Worm (Caenorhabditis elegans): Measurements from ENCODE around the gene srg-58.

The srg-58 gene

DNA sequence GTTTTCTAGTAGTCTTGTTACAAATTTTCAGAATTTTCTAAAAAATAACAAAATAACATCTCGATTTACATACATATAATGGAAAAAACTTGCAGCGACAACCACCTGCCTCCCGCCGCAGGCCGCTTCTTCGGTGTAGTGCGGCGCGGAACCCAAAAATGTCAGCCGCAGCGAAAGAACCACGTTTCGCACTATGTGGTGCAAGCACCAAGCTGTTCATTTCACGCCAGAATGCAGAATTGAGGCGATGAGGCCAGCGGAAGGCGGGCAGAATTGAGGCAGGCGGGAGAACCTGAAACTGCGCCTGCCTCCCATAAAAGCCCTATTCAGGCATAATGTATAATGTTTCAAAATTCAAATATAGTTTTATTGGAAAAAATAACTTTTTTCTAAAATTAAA is 2.1 kb upstream of the srg-58 start:
- TF ChIP-seq tbx-11 (GFP tag; IDR thresholded peaks at IDR 0.05) = 0 out of 2 replicates have a peak, but pooled peaks have one; percentile 35
- no peak for TF ChIP-seq hmg-4 (GFP tag; optimal IDR thresholded peaks at IDR 0.05)

DNA sequence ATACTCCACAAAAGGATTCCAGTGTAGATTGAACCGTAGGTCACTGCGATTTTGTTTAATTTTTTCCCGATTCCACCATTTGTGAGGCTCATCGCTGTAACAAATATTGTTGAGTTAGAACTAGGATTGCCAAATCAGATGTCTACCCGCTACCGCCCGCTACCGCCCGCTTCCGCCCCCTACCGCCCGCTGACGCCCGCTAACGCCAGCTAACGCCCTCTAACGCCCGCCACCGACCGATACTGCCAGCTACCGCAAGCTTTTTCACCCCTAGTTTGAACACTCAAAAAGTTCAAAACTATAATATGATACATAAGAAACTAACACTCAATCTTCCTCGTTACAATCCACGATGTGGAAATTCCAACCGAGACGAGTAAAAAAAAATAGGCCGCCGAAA is 919 bp downstream of the srg-58 start:
- TF ChIP-seq aly-1 (tag; optimal IDR thresholded peaks at IDR 0.05) = no peak
- TF ChIP-seq ets-7 (tag; optimal IDR thresholded peaks at IDR 0.05) = no peak
- no peak for TF ChIP-seq tbx-11 (GFP tag; IDR thresholded peaks at IDR 0.05)
- TF ChIP-seq ama-1 (optimal IDR thresholded peaks at IDR 0.05) = no peak
- TF ChIP-seq scrt-1 (GFP tag; IDR thresholded peaks at IDR 0.05) = no peak

DNA sequence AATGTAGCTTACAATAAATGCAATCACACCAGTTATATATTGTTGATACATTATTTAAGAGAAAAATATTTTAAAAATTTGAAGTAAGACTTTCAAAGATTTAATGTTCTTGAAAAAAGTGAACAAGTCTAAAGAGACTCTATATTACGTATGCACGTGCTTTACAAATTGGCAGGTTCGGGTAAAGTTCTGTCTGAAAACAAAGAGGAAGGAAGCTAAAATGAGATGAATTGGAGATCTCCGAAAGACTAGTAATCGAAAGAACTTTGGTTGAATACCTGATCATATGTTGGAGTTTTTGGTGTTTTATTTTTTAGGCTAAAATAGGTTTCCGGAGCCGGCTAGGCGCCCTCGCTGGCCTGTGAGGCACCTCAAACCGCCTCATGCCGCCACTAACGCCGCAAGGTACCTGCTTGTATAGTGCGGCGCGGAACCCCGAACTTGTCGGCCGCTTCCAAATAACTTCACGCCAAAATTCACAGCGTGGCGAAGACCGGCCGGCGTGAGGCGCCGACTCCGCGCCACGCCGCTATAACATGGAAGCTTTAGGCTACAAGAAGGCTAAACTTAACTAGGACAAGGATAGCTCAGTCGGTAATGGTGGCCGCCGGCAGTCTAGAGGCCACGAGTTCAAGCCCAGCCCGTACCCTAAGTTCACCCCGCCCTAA is 2.0 kb downstream of the srg-58 start, which contains the start of gene srx-28:
srx-28 (minus strand) TSS at position 51 of the 668 bp plus-strand sequence.
- no peak for TF ChIP-seq hmbx-1 (tag; optimal IDR thresholded peaks at IDR 0.05)
- TF ChIP-seq tra-4 (tag; optimal IDR thresholded peaks at IDR 0.05) = no peak
- TF ChIP-seq flt-1 (GFP tag; IDR thresholded peaks at IDR 0.05) = no peak
- no peak for TF ChIP-seq ceh-36 (tag; optimal IDR thresholded peaks at IDR 0.05)
- TF ChIP-seq hmg-4 (GFP tag; optimal IDR thresholded peaks at IDR 0.05) = no peak
- no peak for TF ChIP-seq B0310.2 (tag; optimal IDR thresholded peaks at IDR 0.05)
- no peak for TF ChIP-seq tbx-37 (GFP tag; conservative IDR thresholded peaks at IDR 0.05)
- TF ChIP-seq F13C5.2 (tag; optimal IDR thresholded peaks at IDR 0.05) = no peak
- no peak for TF ChIP-seq ceh-13 (GFP tag; optimal IDR thresholded peaks at IDR 0.05)
- TF ChIP-seq ama-1 (optimal IDR thresholded peaks at IDR 0.05) = no peak
- TF ChIP-seq pes-1 (GFP tag; IDR thresholded peaks at IDR 0.05) = no peak
- no peak for TF ChIP-seq sea-1 (GFP tag; conservative IDR thresholded peaks at IDR 0.05)
- no peak for TF ChIP-seq tbx-11 (GFP tag; IDR thresholded peaks at IDR 0.05)
- no peak for TF ChIP-seq ets-7 (tag; optimal IDR thresholded peaks at IDR 0.05)
- TF ChIP-seq aly-1 (tag; optimal IDR thresholded peaks at IDR 0.05) = no peak
- TF ChIP-seq scrt-1 (GFP tag; IDR thresholded peaks at IDR 0.05) = no peak

DNA sequence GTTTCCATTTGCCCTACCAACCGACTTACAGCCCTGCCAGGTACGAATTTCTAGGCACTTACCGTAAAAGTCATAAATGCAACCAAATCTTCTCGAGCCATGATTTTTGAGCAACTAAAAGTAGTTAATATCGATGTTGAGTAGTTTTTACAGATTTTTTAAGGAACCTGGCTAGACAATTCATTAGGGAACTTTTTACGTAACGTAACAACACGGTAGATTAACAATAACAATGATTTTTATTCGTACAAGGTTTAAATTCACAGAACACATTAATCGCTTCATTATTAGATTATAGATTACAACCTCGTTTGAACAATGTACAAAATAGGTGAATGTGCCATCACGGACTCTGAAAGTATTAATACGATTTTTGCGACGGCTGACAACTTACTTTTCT is 6.3 kb downstream of the srg-58 start, which contains the start of gene srx-26:
srx-26 (minus strand) TSS at position 101 of the 400 bp plus-strand sequence.
- TF ChIP-seq aly-1 (tag; optimal IDR thresholded peaks at IDR 0.05) = no peak
- no peak for TF ChIP-seq tbx-11 (GFP tag; IDR thresholded peaks at IDR 0.05)
- TF ChIP-seq hmg-4 (GFP tag; optimal IDR thresholded peaks at IDR 0.05) = no peak
- no peak for TF ChIP-seq tbx-37 (GFP tag; conservative IDR thresholded peaks at IDR 0.05)
- TF ChIP-seq flt-1 (GFP tag; IDR thresholded peaks at IDR 0.05) = no peak
- TF ChIP-seq B0310.2 (tag; optimal IDR thresholded peaks at IDR 0.05) = no peak
- no peak for TF ChIP-seq scrt-1 (GFP tag; IDR thresholded peaks at IDR 0.05)
- no peak for TF ChIP-seq ceh-13 (GFP tag; optimal IDR thresholded peaks at IDR 0.05)
- TF ChIP-seq tra-4 (tag; optimal IDR thresholded peaks at IDR 0.05) = no peak
- TF ChIP-seq ets-7 (tag; optimal IDR thresholded peaks at IDR 0.05) = no peak
- no peak for TF ChIP-seq pes-1 (GFP tag; IDR thresholded peaks at IDR 0.05)
- no peak for TF ChIP-seq ama-1 (optimal IDR thresholded peaks at IDR 0.05)

DNA sequence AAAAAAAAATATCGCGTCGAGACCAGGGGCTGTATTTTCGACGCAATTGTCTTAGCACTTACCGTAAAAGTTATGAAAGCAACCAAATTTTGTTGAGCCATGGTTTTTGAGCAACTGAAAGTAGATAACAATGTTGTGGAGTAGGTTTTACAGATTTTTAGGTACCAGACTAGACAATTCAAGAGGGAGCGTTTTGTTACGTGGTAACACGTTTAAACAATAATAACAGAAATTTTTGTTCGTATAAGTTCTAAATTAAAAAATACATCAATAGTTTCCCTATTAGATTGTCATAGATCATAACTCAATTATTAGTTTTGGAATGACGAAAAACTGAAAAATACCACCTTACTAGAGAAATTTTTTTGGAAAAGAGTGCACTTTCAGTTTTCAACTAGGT is 9.3 kb downstream of the srg-58 start, which contains the start of gene srx-24:
srx-24 (minus strand) TSS at position 101 of the 400 bp plus-strand sequence.
- TF ChIP-seq ceh-36 (tag; optimal IDR thresholded peaks at IDR 0.05) (no peak), B0310.2 (tag; optimal IDR thresholded peaks at IDR 0.05) (no peak), ets-7 (tag; optimal IDR thresholded peaks at IDR 0.05) (no peak), F13C5.2 (tag; optimal IDR thresholded peaks at IDR 0.05) (no peak), tbx-11 (GFP tag; IDR thresholded peaks at IDR 0.05) (no peak)

DNA sequence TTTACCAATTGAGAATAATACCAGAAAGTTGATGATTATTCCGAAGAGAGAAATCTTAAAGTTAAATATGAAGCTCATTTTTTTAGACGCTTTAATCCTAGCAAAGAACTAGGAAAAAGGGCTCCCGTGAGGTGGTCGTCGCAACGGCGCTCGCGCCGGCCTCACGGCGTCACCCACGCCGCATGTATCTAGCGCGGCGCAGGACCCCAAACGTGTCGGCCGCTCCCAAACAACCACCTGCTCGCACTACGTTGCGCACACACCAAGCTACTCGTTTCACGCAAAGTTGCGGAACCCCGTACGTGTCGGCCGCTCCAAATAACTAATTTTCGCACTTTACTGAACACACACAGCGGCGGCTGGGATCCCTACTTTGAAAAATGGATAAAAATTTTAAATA is 13.0 kb downstream of the srg-58 start:
- no peak for TF ChIP-seq sea-1 (GFP tag; conservative IDR thresholded peaks at IDR 0.05)
- TF ChIP-seq aly-1 (tag; optimal IDR thresholded peaks at IDR 0.05) = no peak
- TF ChIP-seq flt-1 (GFP tag; IDR thresholded peaks at IDR 0.05) = no peak
- no peak for TF ChIP-seq ama-1 (optimal IDR thresholded peaks at IDR 0.05)
- TF ChIP-seq tbx-37 (GFP tag; conservative IDR thresholded peaks at IDR 0.05) = no peak
- TF ChIP-seq hmg-4 (GFP tag; optimal IDR thresholded peaks at IDR 0.05) = no peak
- no peak for TF ChIP-seq hmbx-1 (tag; optimal IDR thresholded peaks at IDR 0.05)
- TF ChIP-seq ceh-36 (tag; optimal IDR thresholded peaks at IDR 0.05) = no peak
- TF ChIP-seq pes-1 (GFP tag; IDR thresholded peaks at IDR 0.05) = no peak
- TF ChIP-seq tra-4 (tag; optimal IDR thresholded peaks at IDR 0.05) = no peak
- no peak for TF ChIP-seq B0310.2 (tag; optimal IDR thresholded peaks at IDR 0.05)
- TF ChIP-seq hnd-1 (tag; optimal IDR thresholded peaks at IDR 0.05) = no peak
- no peak for TF ChIP-seq F13C5.2 (tag; optimal IDR thresholded peaks at IDR 0.05)
- TF ChIP-seq ceh-13 (GFP tag; optimal IDR thresholded peaks at IDR 0.05) = no peak
- TF ChIP-seq ets-7 (tag; optimal IDR thresholded peaks at IDR 0.05) = no peak
- no peak for TF ChIP-seq tbx-11 (GFP tag; IDR thresholded peaks at IDR 0.05)
- no peak for TF ChIP-seq scrt-1 (GFP tag; IDR thresholded peaks at IDR 0.05)

DNA sequence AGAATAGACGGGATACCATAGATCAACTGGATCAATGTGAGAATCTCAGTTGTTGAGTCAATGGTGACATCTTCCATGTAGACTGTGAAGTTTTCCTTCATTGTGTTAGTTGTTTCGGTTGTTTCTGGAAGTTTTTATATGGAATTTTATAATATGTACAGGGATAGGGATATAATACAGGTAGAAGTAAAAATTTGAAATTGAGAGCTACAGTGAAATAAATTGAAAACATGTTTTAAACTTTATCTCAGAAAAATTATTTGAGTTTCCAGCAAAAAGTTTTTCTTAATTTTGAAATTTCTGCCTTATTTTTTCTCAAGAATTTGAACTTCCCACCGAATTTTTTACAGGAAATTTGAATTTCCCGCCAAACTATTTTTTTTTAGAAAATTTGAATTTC is 17.1 kb downstream of the srg-58 start, which contains the start of gene srg-62:
srg-62 (minus strand) TSS at position 101 of the 400 bp plus-strand sequence.
- TF ChIP-seq pes-1 (GFP tag; IDR thresholded peaks at IDR 0.05) (no peak), ceh-36 (tag; optimal IDR thresholded peaks at IDR 0.05) (no peak), sea-1 (GFP tag; conservative IDR thresholded peaks at IDR 0.05) (no peak), hnd-1 (tag; optimal IDR thresholded peaks at IDR 0.05) (no peak), aly-1 (tag; optimal IDR thresholded peaks at IDR 0.05) (no peak), tbx-11 (GFP tag; IDR thresholded peaks at IDR 0.05) (no peak), ets-7 (tag; optimal IDR thresholded peaks at IDR 0.05) (no peak), B0310.2 (tag; optimal IDR thresholded peaks at IDR 0.05) (no peak), hmbx-1 (tag; optimal IDR thresholded peaks at IDR 0.05) (no peak), scrt-1 (GFP tag; IDR thresholded peaks at IDR 0.05) (no peak), tra-4 (tag; optimal IDR thresholded peaks at IDR 0.05) (no peak), ama-1 (optimal IDR thresholded peaks at IDR 0.05) (no peak), tbx-37 (GFP tag; conservative IDR thresholded peaks at IDR 0.05) (no peak)

DNA sequence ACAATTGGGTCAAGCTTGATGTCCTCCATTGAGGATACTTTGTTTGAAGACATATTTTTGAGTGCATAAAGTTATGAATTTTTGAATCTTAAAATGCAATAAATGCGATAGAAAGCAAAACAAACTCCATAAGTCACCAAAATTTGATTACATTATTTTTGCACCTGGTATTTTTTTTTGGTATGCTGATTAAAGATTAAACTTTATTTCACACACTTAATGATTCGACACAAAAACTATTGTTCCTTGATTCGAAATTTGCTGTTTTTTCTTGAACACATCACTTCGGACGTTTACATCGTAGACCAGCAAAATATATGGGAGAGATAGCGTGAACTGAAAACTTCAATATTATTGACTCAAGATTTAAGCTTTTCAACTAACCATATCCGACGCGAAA is 19.1 kb downstream of the srg-58 start, which contains the start of gene srg-61:
srg-61 (minus strand) TSS at position 101 of the 400 bp plus-strand sequence.
- TF ChIP-seq flt-1 (GFP tag; IDR thresholded peaks at IDR 0.05) = no peak
- TF ChIP-seq tra-4 (tag; optimal IDR thresholded peaks at IDR 0.05) = no peak
- no peak for TF ChIP-seq ets-7 (tag; optimal IDR thresholded peaks at IDR 0.05)
- no peak for TF ChIP-seq ceh-36 (tag; optimal IDR thresholded peaks at IDR 0.05)
- TF ChIP-seq scrt-1 (GFP tag; IDR thresholded peaks at IDR 0.05) = no peak
- no peak for TF ChIP-seq aly-1 (tag; optimal IDR thresholded peaks at IDR 0.05)

Measured in whole organism, early embryonic.